Worm (Caenorhabditis elegans) whole organism, L4/young adult: ENCODE results near the gene sri-54.

ENCODE experiments used
- W03F9.2 ChIP-seq: fragments of 150-350 bp; optimal IDR thresholded peaks from 2 replicates; lab custom pipeline; 2014; ENCODE audit warnings: missing biosample characterization, missing genetic modification characterization
- dao-5 ChIP-seq: sonication (generic microtip); optimal IDR thresholded peaks from 2 replicates; lab custom pipeline; 2016; ENCODE audit warnings: missing genotype, missing genetic modification characterization, moderate library complexity, missing compliant biosample characterization
- him-1 ChIP-seq: sonication (generic microtip); optimal IDR thresholded peaks from 2 replicates; lab custom pipeline; 2016; ENCODE audit warnings: missing genotype, missing genetic modification reagents, missing genetic modification characterization, missing compliant biosample characterization

- TF ChIP-seq dao-5 (tag; lab: Kevin White, UChicago) (no peak), him-1 (no peak), W03F9.2 (tag; lab: Kevin White, UChicago) (no peak)
These were observed 25.4 kb downstream of the sri-54 start, which contains the start of gene Y25C1A.2 for ce11 chrII:3112313-3112712.
